Fruit fly (Drosophila melanogaster): ENCODE results near the gene msk.

DNA sequence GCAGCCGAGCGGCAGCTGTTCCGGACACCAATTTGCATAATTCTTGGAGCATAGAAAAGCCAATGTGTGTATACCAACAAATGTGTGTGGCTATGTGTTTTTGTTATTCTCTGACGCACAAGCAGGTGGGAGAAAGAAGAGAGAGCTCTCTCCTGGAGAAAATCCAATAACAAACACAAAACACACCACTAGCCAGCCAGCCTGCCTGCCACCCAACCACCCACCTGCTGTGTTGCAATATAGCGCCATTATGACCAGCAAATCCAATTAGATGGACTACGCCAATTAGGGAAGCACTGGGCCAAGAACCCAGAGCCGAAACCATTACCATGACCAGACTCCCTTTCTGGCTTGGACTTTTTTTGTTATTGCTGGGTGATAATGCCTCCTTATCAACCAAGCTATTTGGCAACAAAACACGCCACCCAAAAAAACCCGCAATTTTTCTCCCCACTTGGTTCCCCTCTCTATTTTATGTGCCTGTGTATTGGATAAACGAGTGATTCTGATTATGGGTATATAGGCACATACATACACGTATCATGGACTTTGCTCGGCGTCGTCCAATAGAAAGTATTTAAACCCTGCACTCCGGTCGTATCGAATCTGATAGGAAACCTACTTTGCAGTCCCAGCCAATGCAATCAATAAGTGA is 12.5 kb downstream of the msk start:
- TF ChIP-seq ss (GFP tag; optimal IDR thresholded peaks at IDR 0.05) (no peak), Blimp-1 (GFP tag; optimal IDR thresholded peaks at IDR 0.05) (no peak), CG3032 (tag; optimal IDR thresholded peaks at IDR 0.05) (no peak), svp (GFP tag) (no peak), Ets96B (tag; optimal IDR thresholded peaks at IDR 0.05) (no peak), dac (GFP tag; optimal IDR thresholded peaks at IDR 0.05) (no peak), Hr39 (GFP tag; optimal IDR thresholded peaks at IDR 0.05) (no peak), CG6792 (GFP tag; optimal IDR thresholded peaks at IDR 0.05) (no peak), Ets21C (GFP tag; optimal IDR thresholded peaks at IDR 0.05) (no peak), CG16779 (tag; optimal IDR thresholded peaks at IDR 0.05) (no peak), Eip75B (GFP tag; optimal IDR thresholded peaks at IDR 0.05) (no peak)
